Fruit fly (Drosophila melanogaster): ENCODE data around the gene CG34337.

The CG34337 gene

DNA sequence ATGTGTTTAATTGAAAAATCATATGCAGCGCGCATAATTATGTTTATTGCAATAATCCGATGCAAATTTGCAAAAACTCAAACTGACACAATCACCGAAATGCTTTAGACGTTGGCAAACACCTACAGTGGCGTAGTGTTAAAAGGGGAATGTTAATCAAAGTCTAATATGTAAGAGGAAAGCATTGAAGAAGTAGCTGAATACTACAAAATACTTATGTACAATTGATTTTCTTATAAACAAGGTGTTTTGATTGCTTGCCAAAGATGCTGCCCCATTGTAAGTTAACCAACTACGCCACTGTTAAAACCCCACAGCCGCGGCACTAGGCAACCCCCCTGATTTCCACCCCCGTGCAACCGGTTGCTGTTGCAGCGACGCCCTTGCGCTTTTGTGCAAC is 37.5 kb upstream of the CG34337 start (continued):
- TF ChIP-seq CG7368 (GFP tag; optimal IDR thresholded peaks at IDR 0.05) (no peak), fkh (GFP tag; optimal IDR thresholded peaks at IDR 0.05) (no peak), CG6808 (GFP tag; optimal IDR thresholded peaks at IDR 0.05) (peak; percentile 33), CG6792 (GFP tag; optimal IDR thresholded peaks at IDR 0.05) (peak; percentile 37), lz (GFP tag; optimal IDR thresholded peaks at IDR 0.05) (peak; percentile 25), dsx (GFP tag; optimal IDR thresholded peaks at IDR 0.05; ENCODE audit: poor library complexity, severe bottlenecking) (peak; percentile 16), Sox14 (GFP tag; optimal IDR thresholded peaks at IDR 0.05) (peak; percentile 10), CG4318 (GFP tag; optimal IDR thresholded peaks at IDR 0.05) (no peak), dac (GFP tag; optimal IDR thresholded peaks at IDR 0.05) (no peak), CG8632 (GFP tag; optimal IDR thresholded peaks at IDR 0.05) (no peak), Hr38 (GFP tag; optimal IDR thresholded peaks at IDR 0.05) (no peak), CG6854 (GFP tag; optimal IDR thresholded peaks at IDR 0.05) (no peak), salr (GFP tag; optimal IDR thresholded peaks at IDR 0.05) (peak in 1 of 2 experiments; percentile 5), svp (GFP tag) (peak; percentile 60), Ets96B (tag; optimal IDR thresholded peaks at IDR 0.05) (peak; percentile 13), spab (GFP tag; optimal IDR thresholded peaks at IDR 0.05) (no peak), fd59A (GFP tag; optimal IDR thresholded peaks at IDR 0.05) (peak; percentile 17), CG3919 (GFP tag; optimal IDR thresholded peaks at IDR 0.05) (peak; percentile 36), cyc (GFP tag; optimal IDR thresholded peaks at IDR 0.05) (peak; percentile 36), CG16779 (tag; optimal IDR thresholded peaks at IDR 0.05) (no peak)

DNA sequence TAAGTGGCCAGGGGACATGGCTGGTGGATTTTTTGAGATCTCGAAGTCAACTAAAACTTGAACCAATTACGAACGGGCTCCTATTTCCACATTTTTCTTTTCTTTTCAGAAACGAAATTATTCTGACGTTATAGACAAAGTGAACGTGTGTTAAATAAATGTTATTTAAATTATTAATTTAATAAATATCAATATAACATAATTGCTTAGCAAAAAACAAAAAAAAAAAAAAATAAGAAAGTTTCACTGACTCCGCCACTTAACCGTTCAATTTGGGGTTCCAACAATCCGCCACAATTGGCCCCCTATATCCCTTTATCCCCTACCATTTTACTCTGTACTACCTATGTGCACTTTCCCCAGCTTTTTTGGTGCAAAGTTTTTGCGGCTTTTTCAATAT is 34.2 kb upstream of the CG34337 start, which contains the start of gene CG42781:
TSS of gene CG42781 (minus strand) at position 101 of the 400 bp plus-strand sequence.
- no peak for TF ChIP-seq CG8319 (GFP tag; optimal IDR thresholded peaks at IDR 0.05)
- no peak for TF ChIP-seq Lpt (GFP tag; optimal IDR thresholded peaks at IDR 0.05)
- no peak for TF ChIP-seq CG11762 (GFP tag; optimal IDR thresholded peaks at IDR 0.05; ENCODE audit: insufficient read depth)

DNA sequence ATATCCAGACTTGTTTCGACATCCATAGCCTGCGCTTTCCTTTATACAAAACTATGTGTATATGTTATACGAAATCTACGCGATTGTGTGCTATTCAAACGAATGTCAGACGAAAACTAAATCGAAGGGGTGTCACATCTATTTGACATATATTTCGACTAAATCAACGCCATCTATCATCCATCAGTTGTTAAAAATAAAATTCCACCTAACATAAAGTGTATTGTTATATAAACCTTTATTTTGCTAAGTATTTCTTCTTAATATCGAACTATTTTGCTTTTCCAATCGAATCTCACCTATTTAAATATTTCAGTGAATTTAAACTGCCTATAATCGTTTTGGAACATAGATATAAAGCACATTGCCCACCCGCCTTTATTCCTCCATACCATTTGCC is 14.0 kb upstream of the CG34337 start, which contains the start of gene CG15035:
TSS of gene CG15035 (minus strand) at position 101 of the 400 bp plus-strand sequence.
- TF ChIP-seq Met (GFP tag; optimal IDR thresholded peaks at IDR 0.05), result no peak
- no peak for TF ChIP-seq ss (GFP tag; optimal IDR thresholded peaks at IDR 0.05)
- TF ChIP-seq cyc (GFP tag; optimal IDR thresholded peaks at IDR 0.05), result no peak
- no peak for TF ChIP-seq Sox14 (GFP tag; optimal IDR thresholded peaks at IDR 0.05)
- no peak for TF ChIP-seq fd59A (GFP tag; optimal IDR thresholded peaks at IDR 0.05)
- no peak for TF ChIP-seq Hr39 (GFP tag; optimal IDR thresholded peaks at IDR 0.05)
- no peak for TF ChIP-seq topi (GFP tag; optimal IDR thresholded peaks at IDR 0.05)
- TF ChIP-seq Hr4 (GFP tag; optimal IDR thresholded peaks at IDR 0.05), result no peak
- TF ChIP-seq Eip78C (GFP tag), result no peak
- TF ChIP-seq net (GFP tag; optimal IDR thresholded peaks at IDR 0.05), result no peak
- TF ChIP-seq CG11294 (GFP tag; IDR thresholded peaks at IDR 0.05), result no peak
- TF ChIP-seq CG34406 (GFP tag; optimal IDR thresholded peaks at IDR 0.05), result no peak
- no peak for TF ChIP-seq Lpt (GFP tag; optimal IDR thresholded peaks at IDR 0.05)
- TF ChIP-seq dac (GFP tag; optimal IDR thresholded peaks at IDR 0.05), result no peak
- no peak for TF ChIP-seq Eip75B (GFP tag; optimal IDR thresholded peaks at IDR 0.05)
- TF ChIP-seq Sox15 (GFP tag; optimal IDR thresholded peaks at IDR 0.05), result no peak
- no peak for TF ChIP-seq CG11902 (GFP tag; optimal IDR thresholded peaks at IDR 0.05)
- no peak for TF ChIP-seq CG32006 (GFP tag; optimal IDR thresholded peaks at IDR 0.05)
- TF ChIP-seq salr (GFP tag; optimal IDR thresholded peaks at IDR 0.05), result no peak

DNA sequence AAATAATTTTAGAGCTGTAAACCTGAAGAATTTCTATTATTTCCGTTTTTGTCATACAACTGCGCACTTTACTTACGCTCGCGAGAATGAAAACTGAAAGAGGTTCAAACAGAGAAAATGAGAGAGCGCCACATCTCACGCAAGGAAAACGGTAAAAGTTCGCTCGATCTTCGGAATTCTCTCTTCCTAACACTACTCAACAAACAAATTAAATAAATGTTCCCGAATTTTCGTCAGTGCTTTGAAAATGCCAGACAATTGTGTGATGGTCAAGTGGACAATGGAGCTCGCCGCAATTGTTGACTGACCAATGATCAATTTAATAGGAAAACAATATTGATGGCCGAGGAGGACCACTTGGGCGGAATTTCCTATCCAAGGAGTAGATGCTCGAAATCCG is 11.4 kb upstream of the CG34337 start, which contains the start of gene CG1677:
TSS of gene CG1677 (minus strand) at position 101 of the 400 bp plus-strand sequence.
- no peak for TF ChIP-seq CG11294 (GFP tag; IDR thresholded peaks at IDR 0.05)
- no peak for TF ChIP-seq Hr39 (GFP tag; optimal IDR thresholded peaks at IDR 0.05)
- no peak for TF ChIP-seq Eip93F (GFP tag; optimal IDR thresholded peaks at IDR 0.05)
- no peak for TF ChIP-seq Sox15 (GFP tag; optimal IDR thresholded peaks at IDR 0.05)
- TF ChIP-seq CG4318 (GFP tag; optimal IDR thresholded peaks at IDR 0.05), result no peak
- no peak for TF ChIP-seq svp (GFP tag)
- TF ChIP-seq CG1621 (tag; optimal IDR thresholded peaks at IDR 0.05), result no peak
- TF ChIP-seq CG9139 (GFP tag; optimal IDR thresholded peaks at IDR 0.05), result no peak
- no peak for TF ChIP-seq CG6276 (GFP tag; optimal IDR thresholded peaks at IDR 0.05)
- no peak for TF ChIP-seq Lpt (GFP tag; optimal IDR thresholded peaks at IDR 0.05)
- TF ChIP-seq Sox102F (GFP tag; optimal IDR thresholded peaks at IDR 0.05), result no peak
- TF ChIP-seq CG6854 (GFP tag; optimal IDR thresholded peaks at IDR 0.05), result no peak
- TF ChIP-seq dac (GFP tag; optimal IDR thresholded peaks at IDR 0.05), result no peak
- TF ChIP-seq Eip78C (GFP tag), result no peak
- TF ChIP-seq Gug (GFP tag; IDR thresholded peaks at IDR 0.05), result no peak
- TF ChIP-seq vri (GFP tag; optimal IDR thresholded peaks at IDR 0.05), result no peak
- TF ChIP-seq cyc (GFP tag; optimal IDR thresholded peaks at IDR 0.05), result no peak
